Worm (Caenorhabditis elegans): Measurements from ENCODE around the gene M01H9.3.

DNA sequence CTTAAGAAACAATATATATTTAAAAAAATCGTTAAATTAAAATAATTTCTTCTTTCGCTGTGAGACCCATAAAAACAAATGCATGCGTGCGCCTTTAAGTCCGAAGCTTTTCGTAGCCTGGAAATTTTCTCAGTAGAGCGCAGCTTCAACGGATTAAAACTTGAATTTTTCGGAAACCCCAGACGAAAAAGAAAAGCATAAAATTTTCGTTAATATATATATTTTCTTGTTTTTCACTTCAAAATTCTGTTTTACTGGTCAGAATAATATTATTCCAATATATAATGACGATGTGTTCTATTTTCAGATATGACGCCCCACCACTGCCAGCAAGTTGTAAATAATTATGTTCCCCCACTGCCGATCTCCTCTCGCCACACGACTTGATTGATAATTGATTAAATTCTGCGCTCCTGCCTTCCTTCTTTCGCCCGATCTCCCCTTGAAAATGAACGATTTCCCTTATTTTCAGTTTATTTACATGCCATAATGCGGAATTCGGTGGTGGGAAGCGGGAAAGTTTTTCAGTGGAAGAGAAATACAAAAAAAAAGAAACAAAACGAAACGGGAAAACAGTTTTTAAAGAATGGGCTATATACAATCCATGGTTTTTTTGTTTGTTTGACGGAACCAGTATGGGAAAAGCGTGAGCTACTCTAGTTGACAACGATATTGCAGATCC is 8.7 kb downstream of the M01H9.3 start:
- TF ChIP-seq tbx-8 (GFP tag; optimal IDR thresholded peaks at IDR 0.05) (no peak), sem-2 (GFP tag; optimal IDR thresholded peaks at IDR 0.05) (no peak), lin-13 (tag; optimal IDR thresholded peaks at IDR 0.05) (no peak), blmp-1 (tag; optimal IDR thresholded peaks at IDR 0.05) (no peak), pha-4 (tag; optimal IDR thresholded peaks at IDR 0.05) (no peak), sptf-1 (tag; optimal IDR thresholded peaks at IDR 0.05) (no peak), mep-1 (tag; optimal IDR thresholded peaks at IDR 0.05) (no peak), nhr-12 (tag; optimal IDR thresholded peaks at IDR 0.05) (no peak), ceh-43 (GFP tag; optimal IDR thresholded peaks at IDR 0.05) (no peak), nhr-2 (tag; optimal IDR thresholded peaks at IDR 0.05) (no peak)

Measured in whole organism, mixed stage, embryonic.